Fruit fly (Drosophila melanogaster) whole organism, embryonic: Measurements from ENCODE around the gene Zip88E.
A peak's percentile ranks its signal among the peaks of the same experiment; 100 is the strongest.

Experiments
- BEAF-32 ChIP-seq: fragments of 200-800 bp; sonication (Bioruptor generic); optimal IDR thresholded peaks from 3 replicates; lab custom pipeline; 2017; ENCODE audit warnings: missing biosample characterization, missing genetic modification characterization, mild to moderate bottlenecking, moderate library complexity, missing genetic modification reagents
- Bgb ChIP-seq: fragments of 200-800 bp; sonication (Bioruptor generic); IDR thresholded peaks from 2 replicates; pipeline ENCODE4 v1.3.6; 2022; ENCODE audit warnings: missing biosample characterization, missing genetic modification characterization; ENCODE audit not compliant: partially characterized antibody
- CG10147 ChIP-seq: fragments of 200-800 bp; sonication (Bioruptor generic); optimal IDR thresholded peaks from 2 replicates; lab custom pipeline; 2019; ENCODE audit warnings: missing biosample characterization, mild to moderate bottlenecking, missing genetic modification characterization, moderate library complexity
- CG10267 ChIP-seq: fragments of 200-800 bp; sonication (Bioruptor generic); optimal IDR thresholded peaks from 2 replicates; lab custom pipeline; 2018; ENCODE audit warnings: missing biosample characterization, mild to moderate bottlenecking, missing genetic modification characterization, moderate library complexity
- CG12299 ChIP-seq: fragments of 200-800 bp; sonication (Bioruptor generic); optimal IDR thresholded peaks from 2 replicates; lab custom pipeline; 2018; ENCODE audit warnings: missing biosample characterization, mild to moderate bottlenecking, missing genetic modification characterization
- CG12391 ChIP-seq: fragments of 200-800 bp; sonication (Bioruptor generic); optimal IDR thresholded peaks from 3 replicates; lab custom pipeline; 2018; ENCODE audit warnings: missing biosample characterization, mild to moderate bottlenecking, missing genetic modification characterization, moderate library complexity
- CG14710 ChIP-seq: fragments of 200-800 bp; sonication (Bioruptor generic); optimal IDR thresholded peaks from 3 replicates; lab custom pipeline; 2019; ENCODE audit warnings: missing biosample characterization, mild to moderate bottlenecking, missing genetic modification characterization, moderate library complexity
- CG14860 ChIP-seq: fragments of 200-800 bp; sonication (Bioruptor generic); IDR thresholded peaks from 3 replicates; pipeline ENCODE4 v1.3.6; 2022; ENCODE audit warnings: missing biosample characterization, missing genetic modification characterization; ENCODE audit not compliant: partially characterized antibody
- CG15514 ChIP-seq: fragments of 200-800 bp; sonication (Bioruptor generic); optimal IDR thresholded peaks from 3 replicates; lab custom pipeline; 2017; ENCODE audit warnings: missing biosample characterization, missing genetic modification characterization, mild to moderate bottlenecking, moderate library complexity, missing genetic modification reagents
- CG17186 ChIP-seq: fragments of 200-800 bp; sonication (Bioruptor generic); optimal IDR thresholded peaks from 3 replicates; lab custom pipeline; 2017; ENCODE audit warnings: missing biosample characterization, missing genetic modification reagents, missing genetic modification characterization
- CG17829 ChIP-seq: fragments of 200-800 bp; optimal IDR thresholded peaks from 2 replicates; lab custom pipeline; 2019; ENCODE audit warnings: missing biosample characterization, mild to moderate bottlenecking, missing genetic modification characterization, moderate library complexity
- CG2875 ChIP-seq: fragments of 200-800 bp; sonication (Bioruptor generic); optimal IDR thresholded peaks from 2 replicates; lab custom pipeline; 2017; ENCODE audit warnings: missing biosample characterization, mild to moderate bottlenecking, missing genetic modification characterization, missing genetic modification reagents
- CG30403 ChIP-seq: fragments of 200-800 bp; sonication (Bioruptor generic); optimal IDR thresholded peaks from 3 replicates; lab custom pipeline; 2016; ENCODE audit warnings: missing biosample characterization, missing genetic modification characterization
- CG3065 ChIP-seq: fragments of 200-800 bp; sonication (Bioruptor generic); optimal IDR thresholded peaks from 2 replicates; lab custom pipeline; 2016; ENCODE audit warnings: missing biosample characterization, missing genetic modification characterization
- CG32772 ChIP-seq: fragments of 200-800 bp; sonication (Bioruptor generic); IDR thresholded peaks from 2 replicates; pipeline ENCODE4 v1.3.6; 2022; ENCODE audit warnings: missing biosample characterization, missing genetic modification characterization
- CG33213 ChIP-seq: fragments of 200-800 bp; sonication (Bioruptor generic); optimal IDR thresholded peaks from 3 replicates; lab custom pipeline; 2016; ENCODE audit warnings: missing biosample characterization, missing genetic modification characterization
- CG34224 ChIP-seq: fragments of 200-800 bp; sonication (Bioruptor generic); IDR thresholded peaks from 3 replicates; pipeline ENCODE4 v1.3.6; 2022; ENCODE audit warnings: missing biosample characterization, missing genetic modification characterization; ENCODE audit not compliant: partially characterized antibody
- CG3726 ChIP-seq: fragments of 200-800 bp; sonication (Bioruptor generic); IDR thresholded peaks from 3 replicates; pipeline ENCODE4, ENCODE4 v1.3.6; 2022; ENCODE audit warnings: missing biosample characterization, missing genetic modification characterization
- CG4282 ChIP-seq: fragments of 200-800 bp; sonication (Bioruptor generic); optimal IDR thresholded peaks from 2 replicates; lab custom pipeline; 2016; ENCODE audit warnings: missing biosample characterization, missing genetic modification characterization
- CG7556 ChIP-seq: fragments of 200-800 bp; sonication (Bioruptor generic); optimal IDR thresholded peaks from 2 replicates; lab custom pipeline; 2017; ENCODE audit warnings: missing biosample characterization, mild to moderate bottlenecking, missing genetic modification characterization
- CG7963 ChIP-seq: fragments of 200-800 bp; sonication (Bioruptor generic); IDR thresholded peaks from 3 replicates; pipeline ENCODE4 v1.3.6; 2022; ENCODE audit warnings: missing biosample characterization, missing genetic modification characterization; ENCODE audit not compliant: partially characterized antibody
- CG9609 ChIP-seq: fragments of 200-800 bp; sonication (Bioruptor generic); optimal IDR thresholded peaks from 3 replicates; lab custom pipeline; 2016; ENCODE audit warnings: missing biosample characterization, missing genetic modification characterization
- Deaf1 ChIP-seq: fragments of 200-800 bp; optimal IDR thresholded peaks from 3 replicates; lab custom pipeline; 2019; ENCODE audit warnings: missing biosample characterization, mild to moderate bottlenecking, missing genetic modification characterization, moderate library complexity
- Doc3 ChIP-seq: fragments of 200-800 bp; sonication (Bioruptor generic); IDR thresholded peaks from 3 replicates; pipeline ENCODE4 v1.3.6; 2022; ENCODE audit warnings: missing biosample characterization, missing genetic modification characterization; ENCODE audit not compliant: partially characterized antibody
- HHEX ChIP-seq: fragments of 200-800 bp; sonication (Bioruptor generic); optimal IDR thresholded peaks from 3 replicates; lab custom pipeline; 2017; ENCODE audit warnings: missing biosample characterization, mild to moderate bottlenecking, missing genetic modification characterization, missing genetic modification reagents
- HmgZ ChIP-seq: fragments of 200-800 bp; sonication (Bioruptor generic); optimal IDR thresholded peaks from 2 replicates; lab custom pipeline; 2018; ENCODE audit warnings: missing biosample characterization, mild to moderate bottlenecking, missing genetic modification characterization
- Mad ChIP-seq: fragments of 200-800 bp; sonication (Bioruptor generic); optimal IDR thresholded peaks from 2 replicates; lab custom pipeline; 2016; ENCODE audit warnings: missing biosample characterization, missing genetic modification characterization
- NC2β ChIP-seq: fragments of 200-800 bp; sonication (Bioruptor generic); optimal IDR thresholded peaks from 2 replicates; lab custom pipeline; 2016; ENCODE audit warnings: missing biosample characterization, missing genetic modification characterization
- Nf-YB ChIP-seq: fragments of 200-800 bp; sonication (Bioruptor generic); optimal IDR thresholded peaks from 3 replicates; lab custom pipeline; 2019; ENCODE audit warnings: missing biosample characterization, mild to moderate bottlenecking, missing genetic modification characterization, moderate library complexity
- Stat92E ChIP-seq, 3 experiments: fragments of >200 bp in 2 of 3; fragments of 200-800 bp in 1 of 3; sonication (Bioruptor generic) in 1 of 3; optimal IDR thresholded peaks; 2 replicates each; lab custom pipeline; 2017 to 2019; ENCODE audit warnings: missing biosample characterization in 3 of 3, missing genetic modification characterization in 3 of 3, mild to moderate bottlenecking in 1 of 3, moderate library complexity in 1 of 3
- YL-1 ChIP-seq: fragments of 200-800 bp; sonication (Bioruptor generic); optimal IDR thresholded peaks from 3 replicates; lab custom pipeline; 2017; ENCODE audit warnings: missing biosample characterization, mild to moderate bottlenecking, missing genetic modification characterization
- amos ChIP-seq: fragments of 200-800 bp; sonication (Bioruptor generic); IDR thresholded peaks from 2 replicates; pipeline ENCODE4 v1.3.6; 2022; ENCODE audit warnings: missing biosample characterization, missing genetic modification characterization; ENCODE audit not compliant: partially characterized antibody
- ara ChIP-seq: fragments of 200-800 bp; sonication (Bioruptor generic); IDR thresholded peaks from 2 replicates; pipeline ENCODE4 v1.3.6; 2022; ENCODE audit warnings: missing biosample characterization, missing genetic modification characterization
- chif ChIP-seq, 2 experiments: fragments of 200-800 bp; sonication (Bioruptor generic); optimal IDR thresholded peaks; 3 replicates each; lab custom pipeline; 2016; ENCODE audit warnings: missing biosample characterization in 2 of 2, missing genetic modification characterization in 2 of 2
- crp ChIP-seq, 2 experiments: fragments of 200-800 bp; sonication (Bioruptor generic); optimal IDR thresholded peaks; 2 replicates in 1 of 2; 3 replicates in 1 of 2; lab custom pipeline; 2017; ENCODE audit warnings: missing biosample characterization in 2 of 2, missing genetic modification characterization in 2 of 2, mild to moderate bottlenecking in 1 of 2, moderate library complexity in 1 of 2
- dm ChIP-seq: fragments of 200-800 bp; sonication (Bioruptor generic); optimal IDR thresholded peaks from 3 replicates; lab custom pipeline; 2016; ENCODE audit warnings: missing biosample characterization, missing genetic modification characterization
- gfzf ChIP-seq: fragments of 200-800 bp; sonication (Bioruptor generic); optimal IDR thresholded peaks from 2 replicates; lab custom pipeline; 2016; ENCODE audit warnings: missing biosample characterization, mild to moderate bottlenecking, missing genetic modification characterization, moderate library complexity
- ham ChIP-seq: fragments of 200-800 bp; sonication (Bioruptor generic); IDR thresholded peaks from 2 replicates; pipeline ENCODE4 v1.3.6; 2022; ENCODE audit warnings: missing biosample characterization, missing genetic modification characterization
- inv ChIP-seq: fragments of 200-800 bp; sonication (Bioruptor generic); IDR thresholded peaks from 2 replicates; pipeline ENCODE4 v1.3.6; 2022; ENCODE audit warnings: missing biosample characterization, missing genetic modification characterization; ENCODE audit not compliant: partially characterized antibody
- lab ChIP-seq: fragments of 200-800 bp; sonication (Bioruptor generic); optimal IDR thresholded peaks from 3 replicates; lab custom pipeline; 2017; ENCODE audit warnings: missing biosample characterization, missing genetic modification characterization, mild to moderate bottlenecking, moderate library complexity, missing genetic modification reagents
- pho ChIP-seq: fragments of 200-800 bp; sonication (Bioruptor generic); optimal IDR thresholded peaks from 2 replicates; lab custom pipeline; 2016; ENCODE audit warnings: missing biosample characterization, missing genetic modification characterization
- pita ChIP-seq: fragments of 200-800 bp; sonication (Bioruptor generic); optimal IDR thresholded peaks from 2 replicates; lab custom pipeline; 2017; ENCODE audit warnings: missing biosample characterization, mild to moderate bottlenecking, missing genetic modification characterization
- ro ChIP-seq: fragments of 200-800 bp; sonication (Bioruptor generic); IDR thresholded peaks from 2 replicates; pipeline ENCODE4 v1.3.6; 2022; ENCODE audit warnings: missing biosample characterization, missing genetic modification characterization
- schlank ChIP-seq: fragments of 200-800 bp; sonication (Bioruptor generic); optimal IDR thresholded peaks from 2 replicates; lab custom pipeline; 2018; ENCODE audit warnings: missing biosample characterization, mild to moderate bottlenecking, missing genetic modification characterization
- sens ChIP-seq: fragments of 200-800 bp; sonication (Bioruptor generic); peaks from one replicate; lab custom pipeline; 2016; ENCODE audit warnings: missing biosample characterization, missing genetic modification characterization
- sisA ChIP-seq: fragments of 200-800 bp; sonication (Bioruptor generic); IDR thresholded peaks from 2 replicates; pipeline ENCODE4 v1.3.6; 2022; ENCODE audit warnings: missing biosample characterization, missing genetic modification characterization
- so ChIP-seq: fragments of 200-800 bp; sonication (Bioruptor generic); IDR thresholded peaks from 3 replicates; pipeline ENCODE4 v1.3.6; 2022; ENCODE audit warnings: missing biosample characterization, missing genetic modification characterization
- tap ChIP-seq: fragments of 200-800 bp; optimal IDR thresholded peaks from 3 replicates; lab custom pipeline; 2019; ENCODE audit warnings: missing biosample characterization, mild to moderate bottlenecking, missing genetic modification characterization, moderate library complexity
- vvl ChIP-seq: fragments of 200-800 bp; sonication (Bioruptor generic); IDR thresholded peaks from 2 replicates; pipeline ENCODE4 v1.3.6; 2022; ENCODE audit warnings: missing biosample characterization, missing genetic modification characterization

Zip88E gene

dm6 chr3R:15225279-15225730 lies 43.2 kb upstream of the Zip88E start, which contains the start of the genes CG31344 and Caf1-55 (continued):
- TF ChIP-seq CG2875 (GFP tag; lab: Kevin White, UChicago) (no peak), CG3065 (no peak), pho (GFP tag; lab: Kevin White, UChicago) (peak; percentile 51), so (GFP tag; lab: Robert Waterston, UW) (no peak), CG7556 (no peak), HmgZ (tag; lab: Kevin White, UChicago) (peak; percentile 68), tap (tag; lab: Kevin White, UChicago) (no peak), sens (GFP tag; lab: Kevin White, UChicago) (peak; percentile 70), Deaf1 (tag; lab: Kevin White, UChicago) (no peak), Stat92E (GFP tag; optimal IDR thresholded peaks at IDR 0.05; lab: Kevin White, UChicago) (peak in 1 of 3 experiments; percentile 69), CG32772 (no peak), Nf-YB (no peak), NC2β (no peak), CG30403 (GFP tag; lab: Kevin White, UChicago) (peak; percentile 18), CG10267 (peak; percentile 37), CG7963 (peak; percentile 79; the same call in 2 of the 3 replicates), sisA (GFP tag; lab: Robert Waterston, UW) (no peak), ro (GFP tag; lab: Robert Waterston, UW) (no peak), CG33213 (GFP tag; lab: Kevin White, UChicago) (peak; percentile 20), CG17829 (tag; lab: Kevin White, UChicago) (peak; percentile 34), gfzf (peak; percentile 93), CG9609 (GFP tag; lab: Kevin White, UChicago) (no peak), crp (GFP tag; optimal IDR thresholded peaks at IDR 0.05; lab: Kevin White, UChicago) (peak in 1 of 2 experiments; percentile 40), YL-1 (peak; percentile 81), ara (GFP tag; lab: Robert Waterston, UW) (no peak), inv (peak; percentile 58; the same call in 1 of the 2 replicates), CG34224 (GFP tag; lab: Robert Waterston, UW) (peak; percentile 78), ham (GFP tag; lab: Robert Waterston, UW) (no peak), CG12299 (peak; percentile 2), CG10147 (GFP tag; lab: Kevin White, UChicago) (no peak), CG12391 (tag; lab: Kevin White, UChicago) (peak; percentile 54), CG14710 (tag; lab: Kevin White, UChicago) (peak; percentile 51), CG4282 (GFP tag; lab: Kevin White, UChicago) (no peak), CG3726 (GFP tag; lab: Robert Waterston, UW) (no peak), Bgb (peak; percentile 87), chif (GFP tag; optimal IDR thresholded peaks at IDR 0.05; lab: Kevin White, UChicago) (no peak), pita (GFP tag; lab: Kevin White, UChicago) (no peak), CG15514 (GFP tag; lab: Kevin White, UChicago) (peak; percentile 68), HHEX (GFP tag; lab: Kevin White, UChicago) (no peak), BEAF-32 (GFP tag; lab: Kevin White, UChicago) (peak; percentile 81), CG17186 (peak; percentile 3), Mad (GFP tag; lab: Kevin White, UChicago) (no peak), dm (GFP tag; lab: Kevin White, UChicago) (peak; percentile 60), lab (GFP tag; lab: Kevin White, UChicago) (no peak), Doc3 (peak; percentile 68; the same call in 2 of the 3 replicates), amos (peak; percentile 78), schlank (no peak), CG14860 (GFP tag; lab: Robert Waterston, UW) (peak; percentile 61; the same call in 2 of the 3 replicates), vvl (GFP tag; lab: Robert Waterston, UW) (peak; percentile 42; the same call in 1 of the 2 replicates)
